Worm (Caenorhabditis elegans) whole organism, L4/young adult: ENCODE results near the gene sri-39.

Experiments
- W03F9.2 ChIP-seq: fragments of 150-350 bp; optimal IDR thresholded peaks from 2 replicates; lab custom pipeline; 2014; ENCODE audit warnings: missing biosample characterization, missing genetic modification characterization
- dao-5 ChIP-seq: sonication (generic microtip); optimal IDR thresholded peaks from 2 replicates; lab custom pipeline; 2016; ENCODE audit warnings: missing genotype, missing genetic modification characterization, moderate library complexity, missing compliant biosample characterization
- him-1 ChIP-seq: sonication (generic microtip); optimal IDR thresholded peaks from 2 replicates; lab custom pipeline; 2016; ENCODE audit warnings: missing genotype, missing genetic modification reagents, missing genetic modification characterization, missing compliant biosample characterization

sri-39 gene

ce11 chrII:2637359-2637758 is 50.1 kb downstream of the sri-39 start, which contains the start of gene F22E5.21:
TSS of gene F22E5.21 (minus strand) at chrII:2637459.
- TF ChIP-seq W03F9.2 (tag; lab: Kevin White, UChicago) (no peak), him-1 (tag; lab: Kevin White, UChicago) (no peak), dao-5 (no peak)

- TF ChIP-seq him-1 (tag; lab: Kevin White, UChicago) (no peak), W03F9.2 (tag; lab: Kevin White, UChicago) (no peak), dao-5 (no peak)
These were observed 50.8 kb downstream of the sri-39 start, which contains the start of gene F22E5.9 for ce11 chrII:2638062-2638461. TSS of gene F22E5.9 (plus strand) at chrII:2638388.
